Worm (Caenorhabditis elegans): ENCODE results near the gene bgnt-1.4.

Gene bgnt-1.4

DNA sequence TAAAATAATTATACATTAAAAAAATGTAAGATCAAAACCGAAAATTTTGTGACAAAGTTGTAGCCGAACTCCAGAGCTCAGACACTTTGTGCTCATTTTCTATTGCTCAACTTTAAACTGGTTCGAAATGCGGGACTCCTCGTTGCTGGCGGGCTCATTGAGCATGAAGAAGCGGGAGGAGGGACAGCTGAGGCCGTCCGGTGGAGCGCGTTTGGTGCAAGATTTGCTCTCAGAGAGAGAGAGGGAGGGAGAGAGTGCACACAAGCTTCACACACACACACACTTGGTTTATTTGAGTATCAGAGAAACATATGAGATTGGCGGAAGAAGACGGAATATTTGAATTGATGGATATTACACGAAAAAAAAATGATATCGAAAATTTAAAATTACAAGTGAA, 49.9 kb downstream of the bgnt-1.4 start (continued):
- no peak for TF ChIP-seq skn-1 (tag; optimal IDR thresholded peaks at IDR 0.05)
- TF ChIP-seq mdl-1 (tag; optimal IDR thresholded peaks at IDR 0.05): no peak
- peak; percentile 48 for TF ChIP-seq snpc-4 (tag; optimal IDR thresholded peaks at IDR 0.05)
- no peak for TF ChIP-seq ztf-4 (tag; optimal IDR thresholded peaks at IDR 0.05)
- TF ChIP-seq pqm-1 (tag; optimal IDR thresholded peaks at IDR 0.05): no peak
- TF ChIP-seq ceh-82 (tag; optimal IDR thresholded peaks at IDR 0.05): no peak
- no peak for TF ChIP-seq R02D3.7 (tag; optimal IDR thresholded peaks at IDR 0.05)
- TF ChIP-seq fos-1 (tag; optimal IDR thresholded peaks at IDR 0.05): no peak
- TF ChIP-seq mml-1 (tag; optimal IDR thresholded peaks at IDR 0.05): no peak
- TF ChIP-seq fkh-10 (GFP tag; optimal IDR thresholded peaks at IDR 0.05): no peak
- TF ChIP-seq fkh-2 (tag; optimal IDR thresholded peaks at IDR 0.05): no peak
- TF ChIP-seq egl-27 (tag; optimal IDR thresholded peaks at IDR 0.05): no peak
- no peak for TF ChIP-seq tbx-2 (tag; optimal IDR thresholded peaks at IDR 0.05)

Data from whole organism, L3 larva.